Fruit fly (Drosophila melanogaster): Measurements from ENCODE around the gene cmpy.

The cmpy gene

DNA sequence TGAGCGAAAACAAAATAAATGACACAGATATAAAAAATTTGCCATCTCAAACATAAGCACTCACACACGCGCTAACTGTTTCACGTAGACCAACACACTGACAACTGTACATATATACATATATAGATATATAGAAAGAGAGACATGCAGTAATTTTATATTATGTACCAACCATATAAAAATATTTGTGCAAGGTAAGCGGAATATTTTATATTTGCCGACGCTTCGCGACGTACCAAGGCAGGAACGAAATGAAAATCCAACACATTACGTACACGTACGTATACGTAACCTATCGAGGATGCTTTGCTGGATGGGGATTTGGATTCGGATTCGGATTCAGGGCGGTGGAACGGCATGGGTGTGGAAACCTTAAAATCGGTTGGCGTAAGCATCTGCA is 29.6 kb upstream of the cmpy start:
- TF ChIP-seq dac (GFP tag; optimal IDR thresholded peaks at IDR 0.05) (no peak), Eip78C (GFP tag) (peak; percentile 58)

DNA sequence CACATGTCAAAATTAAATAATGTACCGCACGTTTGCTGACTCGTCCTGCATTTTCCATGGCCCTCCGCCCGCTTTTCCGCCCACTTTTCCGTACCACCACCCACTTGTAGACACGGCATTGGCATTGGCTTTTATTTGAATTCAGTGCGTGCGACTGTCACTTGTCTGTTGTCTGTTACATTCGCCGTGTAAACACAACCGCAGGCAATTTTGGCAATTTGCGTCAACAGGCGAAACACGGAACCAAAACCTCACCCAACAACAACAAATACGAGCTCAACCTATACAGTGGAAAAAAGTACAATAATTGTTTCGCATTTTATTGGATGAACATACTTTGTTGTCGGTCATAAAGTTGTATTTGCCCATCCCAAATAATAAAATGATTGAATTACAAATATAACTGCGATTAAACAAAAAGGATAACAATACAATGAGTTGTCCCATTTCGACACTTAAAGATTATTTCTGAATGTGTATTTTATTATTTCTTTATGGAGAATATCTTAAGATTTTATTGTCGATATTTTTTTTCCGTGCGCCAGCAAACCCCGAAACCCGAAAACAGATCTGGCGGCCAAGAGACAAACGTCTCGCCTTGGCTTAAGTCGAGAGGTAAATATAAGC is 28.4 kb upstream of the cmpy start:
- TF ChIP-seq CG32006 (GFP tag; optimal IDR thresholded peaks at IDR 0.05) = peak; percentile 21
- TF ChIP-seq Eip93F (GFP tag; optimal IDR thresholded peaks at IDR 0.05) = no peak
- TF ChIP-seq CG11902 (GFP tag; optimal IDR thresholded peaks at IDR 0.05) = no peak
- peak; percentile 33 for TF ChIP-seq Smox (GFP tag; optimal IDR thresholded peaks at IDR 0.05)
- TF ChIP-seq eg (GFP tag; IDR thresholded peaks at IDR 0.05) = no peak
- no peak for TF ChIP-seq CG3032 (tag; optimal IDR thresholded peaks at IDR 0.05)
- no peak for TF ChIP-seq Hr38 (GFP tag; optimal IDR thresholded peaks at IDR 0.05)
- TF ChIP-seq fd59A (GFP tag; optimal IDR thresholded peaks at IDR 0.05) = no peak
- TF ChIP-seq Met (GFP tag; optimal IDR thresholded peaks at IDR 0.05) = peak; percentile 51
- peak; percentile 24 for TF ChIP-seq CG11762 (GFP tag; optimal IDR thresholded peaks at IDR 0.05; ENCODE audit: insufficient read depth)
- peak; percentile 52 for TF ChIP-seq topi (GFP tag; optimal IDR thresholded peaks at IDR 0.05)
- peak; percentile 26 for TF ChIP-seq acj6 (GFP tag; optimal IDR thresholded peaks at IDR 0.05)
- TF ChIP-seq CG8319 (GFP tag; optimal IDR thresholded peaks at IDR 0.05) = no peak
- peak; percentile 28 for TF ChIP-seq CG3919 (GFP tag; optimal IDR thresholded peaks at IDR 0.05)
- peak; percentile 44; the same call in 1 of the 3 replicates for TF ChIP-seq CG8119 (GFP tag; IDR thresholded peaks at IDR 0.05)
- peak; percentile 22 for TF ChIP-seq CG34406 (GFP tag; optimal IDR thresholded peaks at IDR 0.05)
- TF ChIP-seq achi (GFP tag; optimal IDR thresholded peaks at IDR 0.05) = no peak
- no peak for TF ChIP-seq dac (GFP tag; optimal IDR thresholded peaks at IDR 0.05)
- no peak for TF ChIP-seq Gug (GFP tag; IDR thresholded peaks at IDR 0.05)
- TF ChIP-seq CG11294 (GFP tag; IDR thresholded peaks at IDR 0.05) = no peak
- no peak for TF ChIP-seq fd85E (GFP tag; optimal IDR thresholded peaks at IDR 0.05)
- TF ChIP-seq dsx (GFP tag; optimal IDR thresholded peaks at IDR 0.05; ENCODE audit: poor library complexity, severe bottlenecking) = no peak
- peak; percentile 38 for TF ChIP-seq pdm3 (GFP tag; optimal IDR thresholded peaks at IDR 0.05)
- no peak for TF ChIP-seq CG16779 (tag; optimal IDR thresholded peaks at IDR 0.05)
- TF ChIP-seq Blimp-1 (GFP tag; optimal IDR thresholded peaks at IDR 0.05) = peak; percentile 16
- no peak for TF ChIP-seq vri (GFP tag; optimal IDR thresholded peaks at IDR 0.05)
- TF ChIP-seq CG8632 (GFP tag; optimal IDR thresholded peaks at IDR 0.05) = peak; percentile 26
- peak; percentile 28 for TF ChIP-seq cyc (GFP tag; optimal IDR thresholded peaks at IDR 0.05)
- TF ChIP-seq lz (GFP tag; optimal IDR thresholded peaks at IDR 0.05) = peak; percentile 57
- peak; percentile 15 for TF ChIP-seq Eip75B (GFP tag; optimal IDR thresholded peaks at IDR 0.05)
- TF ChIP-seq CG6276 (GFP tag; optimal IDR thresholded peaks at IDR 0.05) = peak; percentile 13
- no peak for TF ChIP-seq spab (GFP tag; optimal IDR thresholded peaks at IDR 0.05)
- no peak for TF ChIP-seq CG15336 (GFP tag; IDR thresholded peaks at IDR 0.05)
- peak; percentile 60 for TF ChIP-seq esn (GFP tag; optimal IDR thresholded peaks at IDR 0.05)
- TF ChIP-seq Hr4 (GFP tag; optimal IDR thresholded peaks at IDR 0.05) = peak; percentile 38
- no peak for TF ChIP-seq fkh (GFP tag; optimal IDR thresholded peaks at IDR 0.05)
- TF ChIP-seq CG6854 (GFP tag; optimal IDR thresholded peaks at IDR 0.05) = no peak
- no peak for TF ChIP-seq salr (GFP tag; optimal IDR thresholded peaks at IDR 0.05)
- TF ChIP-seq svp (GFP tag) = peak; percentile 48
- no peak for TF ChIP-seq CG4318 (GFP tag; optimal IDR thresholded peaks at IDR 0.05)
- TF ChIP-seq Sox102F (GFP tag; optimal IDR thresholded peaks at IDR 0.05) = peak; percentile 59
- TF ChIP-seq CG10669 (GFP tag; optimal IDR thresholded peaks at IDR 0.05) = peak; percentile 3
- no peak for TF ChIP-seq CG7368 (GFP tag; optimal IDR thresholded peaks at IDR 0.05)
- peak; percentile 10 for TF ChIP-seq net (GFP tag; optimal IDR thresholded peaks at IDR 0.05)
- no peak for TF ChIP-seq ss (GFP tag; optimal IDR thresholded peaks at IDR 0.05)
- peak; percentile 3 for TF ChIP-seq OdsH (GFP tag; optimal IDR thresholded peaks at IDR 0.05)
- no peak for TF ChIP-seq CG1621 (tag; optimal IDR thresholded peaks at IDR 0.05)
- TF ChIP-seq CG31627 (GFP tag; optimal IDR thresholded peaks at IDR 0.05) = peak; percentile 47
- TF ChIP-seq Ets21C (GFP tag; optimal IDR thresholded peaks at IDR 0.05) = peak; percentile 10
